Fruit fly (Drosophila melanogaster): ENCODE measurements around the gene eg.

The eg gene

DNA sequence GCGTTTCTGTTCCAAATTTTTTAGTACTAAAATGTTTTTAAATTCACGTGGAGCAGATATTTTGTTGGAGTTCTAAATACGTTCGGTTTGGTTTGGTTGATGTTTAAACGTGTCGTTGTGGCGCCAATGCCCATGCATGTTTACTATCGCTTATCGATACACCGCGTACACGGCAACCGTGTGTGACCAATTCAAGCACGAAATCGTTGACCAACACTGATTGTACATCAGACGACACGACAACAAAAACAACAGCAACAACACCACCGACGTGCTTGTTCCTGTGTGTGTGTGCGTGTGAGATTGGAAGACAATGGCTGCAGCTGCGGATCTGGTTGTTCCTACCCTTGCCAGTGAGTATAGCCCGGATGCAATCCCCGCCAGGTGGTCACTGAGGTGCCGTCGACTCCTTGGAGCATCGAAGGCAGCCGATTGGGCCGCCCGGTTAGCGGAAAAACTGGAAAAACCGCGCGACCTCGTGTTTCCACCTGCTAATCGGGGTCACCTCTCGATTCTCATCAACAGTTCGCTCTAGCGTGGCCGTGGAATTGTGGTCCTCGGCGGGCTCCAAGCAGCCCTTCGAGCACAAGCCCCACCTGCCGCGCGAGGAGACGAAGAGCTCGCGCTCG lies 16.3 kb downstream of the eg start, which contains the start of gene eIF2A (continued):
- TF ChIP-seq CG1832 (GFP tag; optimal IDR thresholded peaks at IDR 0.05) (no peak), CG15269 (tag; optimal IDR thresholded peaks at IDR 0.05) (peak; percentile 10), grn (GFP tag; optimal IDR thresholded peaks at IDR 0.05) (no peak), ken (GFP tag; IDR thresholded peaks at IDR 0.05) (peak; percentile 78; the same call in 2 of the 3 replicates), Nf-YA (GFP tag; IDR thresholded peaks at IDR 0.05) (no peak), CG18011 (GFP tag; optimal IDR thresholded peaks at IDR 0.05) (peak; percentile 45), D19A (tag; optimal IDR thresholded peaks at IDR 0.05) (no peak), Spps (tag; optimal IDR thresholded peaks at IDR 0.05) (peak; percentile 39), tup (GFP tag; optimal IDR thresholded peaks at IDR 0.05) (peak; percentile 11), danr (GFP tag; IDR thresholded peaks at IDR 0.05) (no peak), aop (GFP tag; IDR thresholded peaks at IDR 0.05) (no peak), wdn (GFP tag; IDR thresholded peaks at IDR 0.05) (no peak), Atf-2 (GFP tag; optimal IDR thresholded peaks at IDR 0.05) (peak; percentile 35), CG9727 (GFP tag; optimal IDR thresholded peaks at IDR 0.05) (peak; percentile 7), Dek (tag; optimal IDR thresholded peaks at IDR 0.05) (no peak), ranshi (GFP tag; IDR thresholded peaks at IDR 0.05) (0 out of 2 replicates have a peak, but pooled peaks have one; percentile 57), vnd (GFP tag; IDR thresholded peaks at IDR 0.05; ENCODE audit: partially characterized antibody) (peak; percentile 74), corto (GFP tag; optimal IDR thresholded peaks at IDR 0.05) (no peak), CG8281 (tag; optimal IDR thresholded peaks at IDR 0.05) (no peak), nom (GFP tag; optimal IDR thresholded peaks at IDR 0.05) (peak; percentile 74), Fer3 (tag; optimal IDR thresholded peaks at IDR 0.05) (peak; percentile 52), Ravus (GFP tag; IDR thresholded peaks at IDR 0.05) (no peak), NK7.1 (GFP tag; optimal IDR thresholded peaks at IDR 0.05) (peak; percentile 4), pzg (GFP tag; optimal IDR thresholded peaks at IDR 0.05) (peak; percentile 99), CG18262 (tag; optimal IDR thresholded peaks at IDR 0.05) (peak; percentile 33), Eip74EF (GFP tag; optimal IDR thresholded peaks at IDR 0.05) (peak in 1 of 2 experiments; percentile 8), MESR4 (GFP tag; optimal IDR thresholded peaks at IDR 0.05) (peak; percentile 99), eyg (GFP tag; optimal IDR thresholded peaks at IDR 0.05) (peak; percentile 36), tx (GFP tag; optimal IDR thresholded peaks at IDR 0.05) (peak; percentile 45), CG6654 (GFP tag; optimal IDR thresholded peaks at IDR 0.05) (no peak), CG12071 (GFP tag; optimal IDR thresholded peaks at IDR 0.05) (peak; percentile 58), HmgD (GFP tag; optimal IDR thresholded peaks at IDR 0.05) (peak; percentile 92), vvl (GFP tag; IDR thresholded peaks at IDR 0.05) (peak; percentile 80), CG10979 (tag; optimal IDR thresholded peaks at IDR 0.05) (peak; percentile 44), odd (GFP tag; optimal IDR thresholded peaks at IDR 0.05) (no peak), ewg (GFP tag; optimal IDR thresholded peaks at IDR 0.05) (peak; percentile 27), Asciz (GFP tag; optimal IDR thresholded peaks at IDR 0.05) (no peak), CG17912 (GFP tag; optimal IDR thresholded peaks at IDR 0.05) (peak; percentile 80), gsb-n (tag; optimal IDR thresholded peaks at IDR 0.05) (peak; percentile 99), NC2α (GFP tag; optimal IDR thresholded peaks at IDR 0.05) (no peak), CG4707 (GFP tag; optimal IDR thresholded peaks at IDR 0.05) (peak; percentile 2), Ssrp (tag; optimal IDR thresholded peaks at IDR 0.05) (no peak), HLH4C (GFP tag; IDR thresholded peaks at IDR 0.05; ENCODE audit: partially characterized antibody) (peak; percentile 71), MTF-1 (GFP tag; optimal IDR thresholded peaks at IDR 0.05; ENCODE audit: borderline replicate concordance) (no peak), ab (GFP tag; optimal IDR thresholded peaks at IDR 0.05) (no peak), shn (GFP tag; optimal IDR thresholded peaks at IDR 0.05) (peak; percentile 53), CG3065 (GFP tag; optimal IDR thresholded peaks at IDR 0.05) (peak; percentile 2), usp (GFP tag; optimal IDR thresholded peaks at IDR 0.05) (no peak), CG14050 (GFP tag; IDR thresholded peaks at IDR 0.05) (no peak)

All from whole organism, embryonic.